Worm (Caenorhabditis elegans) whole organism, young adult: ENCODE results near the gene unc-27.

ENCODE experiments used
- F57A8.1 ChIP-seq: fragments of 200-800 bp; sonication (Bioruptor generic); optimal IDR thresholded peaks from 2 replicates; lab custom pipeline; 2018; ENCODE audit warnings: mild to moderate bottlenecking, missing genetic modification characterization, moderate library complexity, missing compliant biosample characterization
- ama-1 ChIP-seq, 3 experiments: fragments of 150-350 bp in 1 of 3; sonication (generic microtip) in 2 of 3; optimal IDR thresholded peaks; 2 replicates each; lab custom pipeline; 2014 to 2018; ENCODE audit warnings: missing biosample characterization in 2 of 3, missing genetic modification characterization in 2 of 3, missing genetic modification reagents in 2 of 3
- attf-6 ChIP-seq: fragments of 200-800 bp; sonication (Bioruptor generic); IDR thresholded peaks from 2 replicates; pipeline ENCODE4 v1.3.6; 2022; ENCODE audit warnings: missing genetic modification reagents, missing genetic modification characterization, missing compliant biosample characterization
- ceh-58 ChIP-seq: fragments of 200-800 bp; sonication (Bioruptor generic); IDR thresholded peaks from 2 replicates; pipeline ENCODE4 v1.3.6; 2022; ENCODE audit warnings: missing genetic modification characterization, missing compliant biosample characterization
- chd-7 ChIP-seq: sonication (generic microtip); optimal IDR thresholded peaks from 2 replicates; lab custom pipeline; 2016; ENCODE audit warnings: mild to moderate bottlenecking, missing genetic modification characterization, moderate library complexity, missing compliant biosample characterization
- rcor-1 ChIP-seq: fragments of 200-800 bp; sonication (Bioruptor generic); IDR thresholded peaks from 2 replicates; pipeline ENCODE4 v1.3.6; 2022; ENCODE audit warnings: missing genetic modification reagents, missing genetic modification characterization, missing compliant biosample characterization
- sptf-2 ChIP-seq: fragments of 200-800 bp; sonication (Bioruptor generic); optimal IDR thresholded peaks from 2 replicates; lab custom pipeline; 2018; ENCODE audit warnings: mild to moderate bottlenecking, missing genetic modification characterization, missing compliant biosample characterization
- ztf-28 ChIP-seq: fragments of 200-800 bp; sonication (Bioruptor generic); IDR thresholded peaks from 2 replicates; pipeline ENCODE4 v1.3.6; 2022; ENCODE audit warnings: missing genetic modification reagents, missing genetic modification characterization, missing compliant biosample characterization
- ztf-6 ChIP-seq: fragments of 200-800 bp; sonication (Bioruptor generic); IDR thresholded peaks from 2 replicates; pipeline ENCODE4 v1.3.6; 2022; ENCODE audit warnings: missing genetic modification reagents, missing genetic modification characterization, missing compliant biosample characterization

- TF ChIP-seq ama-1 (optimal IDR thresholded peaks at IDR 0.05; lab: Kevin White, UChicago) (no peak), ama-1 (GFP tag; optimal IDR thresholded peaks at IDR 0.05; lab: Kevin White, UChicago) (no peak), sptf-2 (GFP tag; lab: Kevin White, UChicago) (no peak), F57A8.1 (GFP tag; lab: Kevin White, UChicago) (no peak), chd-7 (tag; lab: Kevin White, UChicago) (no peak), attf-6 (no peak), rcor-1 (no peak), ztf-6 (GFP tag; lab: Robert Waterston, UW) (no peak), ceh-58 (GFP tag; lab: Robert Waterston, UW) (no peak), ztf-28 (GFP tag; lab: Robert Waterston, UW) (no peak)
Observed at ce11 chrX:8806070-8806799, 17.0 kb downstream of the unc-27 start, which contains the start of gene R04E5.8.
